Worm (Caenorhabditis elegans) whole organism, L3 larva: ENCODE results near the gene klp-18.

Source experiments
- aly-2 ChIP-seq: fragments of 150-350 bp; optimal IDR thresholded peaks from 2 replicates; lab custom pipeline; 2014; ENCODE audit warnings: missing biosample characterization, missing genetic modification characterization
- ama-1 ChIP-seq: fragments of 150-350 bp; optimal IDR thresholded peaks from 2 replicates; lab custom pipeline; 2018
- ceh-16 ChIP-seq: sonication (generic microtip); optimal IDR thresholded peaks from 2 replicates; lab custom pipeline; 2017; ENCODE audit warnings: missing biosample characterization, missing genetic modification characterization
- ceh-28 ChIP-seq: fragments of 150-350 bp; optimal IDR thresholded peaks from 2 replicates; lab custom pipeline; 2014; ENCODE audit warnings: missing biosample characterization, missing genetic modification reagents, missing genetic modification characterization
- ceh-82 ChIP-seq: fragments of 150-350 bp; optimal IDR thresholded peaks from 2 replicates; lab custom pipeline; 2014; ENCODE audit warnings: missing biosample characterization, missing genetic modification characterization
- ceh-9 ChIP-seq: sonication (generic microtip); optimal IDR thresholded peaks from 2 replicates; lab custom pipeline; 2018; ENCODE audit warnings: missing biosample characterization, missing genetic modification characterization
- daf-12 ChIP-seq: fragments of 150-350 bp; optimal IDR thresholded peaks from 2 replicates; lab custom pipeline; 2014; ENCODE audit warnings: missing biosample characterization, missing genetic modification reagents, missing genetic modification characterization
- egl-27 ChIP-seq: sonication (generic microtip); optimal IDR thresholded peaks from 4 replicates; lab custom pipeline; 2017; ENCODE audit warnings: missing biosample characterization, missing genetic modification reagents, missing genetic modification characterization
- elt-2 ChIP-seq: sonication (generic microtip); optimal IDR thresholded peaks from 2 replicates; lab custom pipeline; 2016; ENCODE audit warnings: missing genetic modification reagents, mild to moderate bottlenecking, missing genetic modification characterization, missing compliant biosample characterization
- elt-3 ChIP-seq, 3 experiments: fragments of 150-350 bp in 1 of 3; sonication (generic microtip) in 2 of 3; optimal IDR thresholded peaks; 2 replicates in 2 of 3; 4 replicates in 1 of 3; lab custom pipeline; 2014 to 2017; ENCODE audit warnings: missing biosample characterization in 3 of 3, missing genetic modification characterization in 3 of 3
- fkh-10 ChIP-seq: sonication (generic microtip); optimal IDR thresholded peaks from 2 replicates; lab custom pipeline; 2017; ENCODE audit warnings: missing biosample characterization, missing genetic modification reagents, missing genetic modification characterization
- fkh-2 ChIP-seq: fragments of 150-350 bp; optimal IDR thresholded peaks from 2 replicates; lab custom pipeline; 2014; ENCODE audit warnings: missing biosample characterization, missing genetic modification reagents, missing genetic modification characterization
- hmg-11 ChIP-seq: sonication (generic microtip); optimal IDR thresholded peaks from 2 replicates; lab custom pipeline; 2016; ENCODE audit warnings: missing genetic modification characterization, missing compliant biosample characterization
- jun-1 ChIP-seq: fragments of 150-350 bp; optimal IDR thresholded peaks from 2 replicates; lab custom pipeline; 2014; ENCODE audit warnings: missing biosample characterization, missing genetic modification reagents, missing genetic modification characterization
- lin-15B ChIP-seq: fragments of 150-350 bp; optimal IDR thresholded peaks from 2 replicates; lab custom pipeline; 2014; ENCODE audit warnings: missing biosample characterization, missing genetic modification characterization
- lin-39 ChIP-seq: fragments of 150-350 bp; optimal IDR thresholded peaks from 2 replicates; lab custom pipeline; 2018; ENCODE audit warnings: missing biosample characterization, missing genetic modification reagents, missing genetic modification characterization
- lsy-12 ChIP-seq: sonication (generic microtip); optimal IDR thresholded peaks from 2 replicates; lab custom pipeline; 2016; ENCODE audit warnings: mild to moderate bottlenecking, missing genetic modification characterization, missing compliant biosample characterization
- mdl-1 ChIP-seq: fragments of 150-350 bp; optimal IDR thresholded peaks from 2 replicates; lab custom pipeline; 2014; ENCODE audit warnings: missing biosample characterization, missing genetic modification characterization
- mml-1 ChIP-seq: fragments of 150-350 bp; sonication (generic microtip); optimal IDR thresholded peaks from 3 replicates; lab custom pipeline; 2014; ENCODE audit warnings: missing biosample characterization, missing genetic modification characterization
- nfya-1 ChIP-seq: sonication (generic microtip); optimal IDR thresholded peaks from 2 replicates; lab custom pipeline; 2017; ENCODE audit warnings: missing genetic modification characterization, mild to moderate bottlenecking, missing compliant biosample characterization, antibody characterized with exemption, moderate library complexity; ENCODE audit not compliant: insufficient read depth
- nhr-11 ChIP-seq: fragments of 150-350 bp; optimal IDR thresholded peaks from 2 replicates; lab custom pipeline; 2014; ENCODE audit warnings: missing biosample characterization, missing genetic modification characterization
- nhr-12 ChIP-seq: fragments of 150-350 bp; optimal IDR thresholded peaks from 2 replicates; lab custom pipeline; 2014; ENCODE audit warnings: missing biosample characterization, missing genetic modification characterization
- nhr-28 ChIP-seq: fragments of 150-350 bp; optimal IDR thresholded peaks from 2 replicates; lab custom pipeline; 2014; ENCODE audit warnings: missing biosample characterization, missing genetic modification characterization
- nhr-43 ChIP-seq: sonication (generic microtip); optimal IDR thresholded peaks from 2 replicates; lab custom pipeline; 2016; ENCODE audit warnings: mild to moderate bottlenecking, missing genetic modification characterization, missing compliant biosample characterization; ENCODE audit not compliant: poor library complexity, severe bottlenecking
- nhr-67 ChIP-seq: fragments of 150-350 bp; optimal IDR thresholded peaks from 2 replicates; lab custom pipeline; 2014; ENCODE audit warnings: missing biosample characterization, missing genetic modification characterization
- nhr-76 ChIP-seq: fragments of 150-350 bp; sonication (generic microtip); optimal IDR thresholded peaks from 5 replicates; lab custom pipeline; 2014; ENCODE audit warnings: missing biosample characterization, missing genetic modification characterization
- nhr-77 ChIP-seq: fragments of 150-350 bp; optimal IDR thresholded peaks from 2 replicates; lab custom pipeline; 2014; ENCODE audit warnings: missing biosample characterization, missing genetic modification characterization
- pha-4 ChIP-seq: fragments of 150-350 bp; optimal IDR thresholded peaks from 2 replicates; lab custom pipeline; 2014; ENCODE audit warnings: missing biosample characterization, missing genetic modification reagents, missing genetic modification characterization
- pqm-1 ChIP-seq: fragments of 150-350 bp; optimal IDR thresholded peaks from 2 replicates; lab custom pipeline; 2017; ENCODE audit warnings: missing biosample characterization, missing genetic modification characterization, inconsistent platforms
- sea-2 ChIP-seq: fragments of 150-350 bp; sonication (generic microtip); optimal IDR thresholded peaks from 4 replicates; lab custom pipeline; 2014; ENCODE audit warnings: missing biosample characterization, missing genetic modification reagents, missing genetic modification characterization
- skn-1 ChIP-seq: fragments of 150-350 bp; optimal IDR thresholded peaks from 2 replicates; lab custom pipeline; 2014; ENCODE audit warnings: missing biosample characterization, missing genetic modification characterization
- snpc-4 ChIP-seq: fragments of 150-350 bp; optimal IDR thresholded peaks from 2 replicates; lab custom pipeline; 2014; ENCODE audit warnings: missing biosample characterization, missing genetic modification characterization
- unc-39 ChIP-seq: sonication (generic microtip); optimal IDR thresholded peaks from 4 replicates; lab custom pipeline; 2017; ENCODE audit warnings: missing biosample characterization, missing genetic modification characterization
- unc-62 ChIP-seq: fragments of 150-350 bp; sonication (generic microtip); optimal IDR thresholded peaks from 4 replicates; lab custom pipeline; 2014; ENCODE audit warnings: missing biosample characterization, missing genetic modification reagents, missing genetic modification characterization
- ztf-4 ChIP-seq: fragments of 150-350 bp; optimal IDR thresholded peaks from 2 replicates; lab custom pipeline; 2014; ENCODE audit warnings: missing biosample characterization, missing genetic modification characterization

The klp-18 gene

DNA sequence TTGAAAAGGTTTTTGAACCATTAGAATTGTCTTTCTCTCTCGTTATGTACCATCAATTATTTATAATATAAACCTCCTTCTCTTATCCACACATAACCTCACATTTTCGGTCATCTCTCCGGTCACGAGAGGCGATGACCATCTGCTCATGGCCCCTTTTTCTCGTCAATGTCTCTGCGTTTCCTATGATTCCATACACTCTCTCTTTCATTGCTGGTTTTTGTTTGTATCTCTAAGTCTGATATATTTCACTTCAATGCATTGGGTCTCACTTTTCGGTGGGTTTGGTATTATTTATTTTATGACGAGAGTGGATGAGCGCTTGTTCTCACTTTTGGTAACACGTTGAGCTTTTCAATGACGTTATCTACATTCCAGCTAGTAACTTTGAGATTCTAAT is 17.0 kb upstream of the klp-18 start (continued):
- TF ChIP-seq ceh-82 (tag; lab: Kevin White, UChicago): no peak
- no peak for TF ChIP-seq nhr-12
- no peak for TF ChIP-seq lsy-12 (tag; lab: Kevin White, UChicago)
- peak; percentile 56 for TF ChIP-seq jun-1
- no peak for TF ChIP-seq mdl-1 (tag; lab: Kevin White, UChicago)
- peak; percentile 55 for TF ChIP-seq nfya-1
- no peak for TF ChIP-seq ama-1 (lab: Kevin White, UChicago)
- TF ChIP-seq ceh-16 (tag; lab: Kevin White, UChicago): no peak
- TF ChIP-seq ztf-4: no peak
- peak; percentile 16 for TF ChIP-seq lin-15B
- TF ChIP-seq aly-2 (tag; lab: Kevin White, UChicago): no peak
- no peak for TF ChIP-seq nhr-67
- TF ChIP-seq nhr-77 (tag; lab: Kevin White, UChicago): no peak
- no peak for TF ChIP-seq nhr-76
- peak; percentile 59 for TF ChIP-seq snpc-4 (tag; lab: Kevin White, UChicago)

DNA sequence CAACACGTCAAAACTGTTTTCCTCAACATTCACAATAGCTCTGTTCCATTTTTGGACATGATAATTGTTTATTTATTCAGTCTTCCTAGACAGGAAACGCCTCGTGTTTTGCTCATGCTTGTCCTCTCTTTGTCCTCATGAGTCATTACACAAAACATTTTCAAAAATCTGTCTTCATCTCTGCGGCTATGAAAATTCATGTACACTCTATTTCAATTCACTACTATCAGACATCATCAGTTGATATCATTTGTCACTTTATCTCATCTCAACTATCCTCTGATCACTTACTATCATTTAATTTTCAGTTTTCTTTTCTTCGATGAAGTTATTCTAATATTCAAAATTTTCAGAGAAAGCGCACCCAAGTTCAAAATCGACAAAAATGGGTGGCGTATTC is 16.2 kb upstream of the klp-18 start, which contains the start of gene adah-1:
Gene adah-1 (plus strand): TSS at position 354 of the 400 bp plus-strand sequence.
- TF ChIP-seq ama-1 (lab: Kevin White, UChicago): no peak
- no peak for TF ChIP-seq elt-3 (tag; optimal IDR thresholded peaks at IDR 0.05; lab: Kevin White, UChicago)
- peak; percentile 15 for TF ChIP-seq mml-1 (tag; lab: Kevin White, UChicago)
- TF ChIP-seq lsy-12 (tag; lab: Kevin White, UChicago): no peak
- TF ChIP-seq nhr-11 (tag; lab: Kevin White, UChicago): no peak

- TF ChIP-seq unc-62 (GFP tag; lab: Kevin White, UChicago): no peak
- peak; percentile 49 for TF ChIP-seq elt-2
- TF ChIP-seq pqm-1: peak; percentile 39
Measured at ce11 chrIV:7024829-7025228, 15.2 kb upstream of the klp-18 start.

- TF ChIP-seq elt-2: peak; percentile 90
- no peak for TF ChIP-seq jun-1
- peak; percentile 67 for TF ChIP-seq pqm-1
- no peak for TF ChIP-seq ceh-28 (tag; lab: Kevin White, UChicago)
- TF ChIP-seq sea-2: no peak
- TF ChIP-seq pha-4: peak; percentile 8
- TF ChIP-seq nhr-77 (tag; lab: Kevin White, UChicago): no peak
Measured at ce11 chrIV:7025835-7026234, 14.2 kb upstream of the klp-18 start.

DNA sequence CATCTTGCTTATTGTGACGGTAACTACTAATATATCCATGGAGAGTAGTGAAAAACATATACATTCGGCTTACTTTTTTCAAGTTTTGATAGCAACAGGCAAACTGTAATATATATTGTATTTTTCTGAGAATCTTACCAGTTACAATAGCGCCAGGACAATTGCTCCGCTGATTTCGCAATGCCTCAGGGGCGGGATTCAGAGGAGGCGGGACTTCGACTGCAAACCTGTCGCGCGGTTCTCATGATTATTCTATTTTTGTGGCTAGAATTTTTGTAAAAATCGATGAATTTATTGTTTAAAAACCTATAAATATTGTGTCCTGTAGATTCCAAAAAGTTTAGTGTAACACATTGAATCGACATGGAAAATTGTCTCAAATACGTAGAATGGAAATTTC is 9.0 kb upstream of the klp-18 start:
- TF ChIP-seq ceh-82 (tag; lab: Kevin White, UChicago) (no peak), fkh-2 (no peak), daf-12 (tag; lab: Kevin White, UChicago) (no peak), unc-39 (no peak), ama-1 (lab: Kevin White, UChicago) (no peak), elt-3 (tag; optimal IDR thresholded peaks at IDR 0.05; lab: Kevin White, UChicago) (no peak), snpc-4 (tag; lab: Kevin White, UChicago) (no peak), fkh-10 (peak; percentile 58), pqm-1 (no peak)
- TF ChIP-seq, all 47 proteins: peak for 1

- TF ChIP-seq pqm-1: no peak
- no peak for TF ChIP-seq snpc-4 (tag; lab: Kevin White, UChicago)
- no peak for TF ChIP-seq egl-27 (tag; lab: Kevin White, UChicago)
- TF ChIP-seq nhr-12: no peak
- TF ChIP-seq nhr-28 (tag; lab: Kevin White, UChicago): no peak
- no peak for TF ChIP-seq jun-1
- no peak for TF ChIP-seq fkh-10
- TF ChIP-seq skn-1: no peak
- TF ChIP-seq nhr-43 (tag; lab: Kevin White, UChicago): no peak
- TF ChIP-seq lin-39 (tag; lab: Kevin White, UChicago): no peak
- TF ChIP-seq ceh-16 (tag; lab: Kevin White, UChicago): no peak
- no peak for TF ChIP-seq ceh-9 (tag; lab: Kevin White, UChicago)
- TF ChIP-seq hmg-11 (tag; lab: Kevin White, UChicago): no peak
- TF ChIP-seq, all 47 proteins: peak for 0
Measured at ce11 chrIV:7032459-7032858, 7.6 kb upstream of the klp-18 start, which contains the start of gene C06G3.8. Gene C06G3.8, minus strand, starts transcription at chrIV:7032559.
